Worm (Caenorhabditis elegans) whole organism, L1 larva: ENCODE data around the gene lys-3.

Experiments
- C04F5.9 ChIP-seq: sonication (generic microtip); optimal IDR thresholded peaks from 2 replicates; lab custom pipeline; 2016; ENCODE audit warnings: missing genetic modification characterization, missing compliant biosample characterization
- C16A3.4 ChIP-seq: fragments of 150-350 bp; optimal IDR thresholded peaks from 2 replicates; lab custom pipeline; 2014; ENCODE audit warnings: missing biosample characterization, missing genetic modification characterization
- aha-1 ChIP-seq: fragments of 150-350 bp; optimal IDR thresholded peaks from 2 replicates; lab custom pipeline; 2014; ENCODE audit warnings: missing biosample characterization, missing genetic modification characterization
- alr-1 ChIP-seq: fragments of 200-800 bp; sonication (Bioruptor generic); optimal IDR thresholded peaks from 2 replicates; lab custom pipeline; 2018; ENCODE audit warnings: borderline replicate concordance, mild to moderate bottlenecking, missing genetic modification characterization, missing compliant biosample characterization
- blmp-1 ChIP-seq: fragments of 150-350 bp; optimal IDR thresholded peaks from 2 replicates; lab custom pipeline; 2014; ENCODE audit warnings: missing biosample characterization, missing genetic modification characterization
- ceh-82 ChIP-seq, 3 experiments: fragments of 150-350 bp in 1 of 3; sonication (generic microtip) in 2 of 3; optimal IDR thresholded peaks; 2 replicates each; lab custom pipeline; 2014 to 2017; ENCODE audit warnings: missing biosample characterization in 3 of 3, missing genetic modification characterization in 3 of 3
- ceh-90 ChIP-seq: sonication (generic microtip); optimal IDR thresholded peaks from 2 replicates; lab custom pipeline; 2016; ENCODE audit warnings: missing genetic modification characterization, missing compliant biosample characterization
- dpl-1 ChIP-seq, 3 experiments: fragments of 150-350 bp in 2 of 3; sonication (generic microtip) in 1 of 3; optimal IDR thresholded peaks; 2 replicates each; lab custom pipeline; 2014 to 2017; ENCODE audit warnings: missing biosample characterization in 3 of 3, missing genetic modification characterization in 3 of 3, missing genetic modification reagents in 3 of 3
- efl-1 ChIP-seq, 4 experiments: fragments of 150-350 bp; optimal IDR thresholded peaks in 3 of 4; peaks in 1 of 4; 1 replicate in 1 of 4; 2 replicates in 3 of 4; lab custom pipeline; 2014; ENCODE audit warnings: missing biosample characterization in 2 of 4, missing genetic modification characterization in 2 of 4, missing genetic modification reagents in 2 of 4
- egl-13 ChIP-seq: sonication (generic microtip); optimal IDR thresholded peaks from 2 replicates; lab custom pipeline; 2016; ENCODE audit warnings: missing genotype, missing genetic modification reagents, missing genetic modification characterization, missing compliant biosample characterization
- fkh-10 ChIP-seq: sonication (generic microtip); optimal IDR thresholded peaks from 2 replicates; lab custom pipeline; 2017; ENCODE audit warnings: missing biosample characterization, missing genetic modification reagents, missing genetic modification characterization
- fkh-8 ChIP-seq: sonication (generic microtip); optimal IDR thresholded peaks from 2 replicates; lab custom pipeline; 2016; ENCODE audit warnings: mild to moderate bottlenecking, missing genetic modification characterization, missing compliant biosample characterization
- fos-1 ChIP-seq: fragments of 150-350 bp; optimal IDR thresholded peaks from 2 replicates; lab custom pipeline; 2014; ENCODE audit warnings: missing biosample characterization, missing genetic modification characterization
- grh-1 ChIP-seq: fragments of 200-800 bp; sonication (Bioruptor generic); IDR thresholded peaks from 2 replicates; pipeline ENCODE4 v1.3.6; 2022; ENCODE audit warnings: missing genetic modification reagents, missing genetic modification characterization, missing compliant biosample characterization
- hlh-17 ChIP-seq: fragments of 200-800 bp; sonication (Bioruptor generic); optimal IDR thresholded peaks from 2 replicates; lab custom pipeline; 2018; ENCODE audit warnings: missing genetic modification characterization, mild to moderate bottlenecking, missing compliant biosample characterization, moderate library complexity, borderline replicate concordance
- hlh-4 ChIP-seq: sonication (generic microtip); optimal IDR thresholded peaks from 2 replicates; lab custom pipeline; 2016; ENCODE audit warnings: mild to moderate bottlenecking, missing genetic modification characterization, missing compliant biosample characterization
- irx-1 ChIP-seq: sonication (generic microtip); optimal IDR thresholded peaks from 2 replicates; lab custom pipeline; 2016; ENCODE audit warnings: missing genetic modification characterization, missing compliant biosample characterization
- jun-1 ChIP-seq: fragments of 150-350 bp; optimal IDR thresholded peaks from 2 replicates; lab custom pipeline; 2014; ENCODE audit warnings: missing biosample characterization, missing genetic modification reagents, missing genetic modification characterization
- lin-13 ChIP-seq: fragments of 150-350 bp; optimal IDR thresholded peaks from 2 replicates; lab custom pipeline; 2014; ENCODE audit warnings: missing biosample characterization, missing genetic modification reagents, missing genetic modification characterization
- lin-14 ChIP-seq: fragments of 200-800 bp; sonication (Bioruptor generic); optimal IDR thresholded peaks from 2 replicates; lab custom pipeline; 2018; ENCODE audit warnings: mild to moderate bottlenecking, missing genetic modification characterization, moderate library complexity, missing compliant biosample characterization
- lin-35 ChIP-seq, 2 experiments: fragments of 150-350 bp; optimal IDR thresholded peaks; 2 replicates each; lab custom pipeline; 2014; ENCODE audit warnings: missing biosample characterization in 2 of 2, missing genetic modification characterization in 2 of 2, missing genetic modification reagents in 2 of 2
- lsy-2 ChIP-seq, 2 experiments: fragments of 150-350 bp; optimal IDR thresholded peaks; 2 replicates each; lab custom pipeline; 2014; ENCODE audit warnings: missing biosample characterization in 2 of 2, missing genetic modification characterization in 2 of 2
- mab-9 ChIP-seq: fragments of 200-800 bp; sonication (Bioruptor generic); IDR thresholded peaks from 2 replicates; pipeline ENCODE4 v1.3.6; 2022; ENCODE audit warnings: missing genetic modification reagents, missing genetic modification characterization, missing compliant biosample characterization
- mep-1 ChIP-seq: fragments of 150-350 bp; optimal IDR thresholded peaks from 2 replicates; lab custom pipeline; 2014; ENCODE audit warnings: missing biosample characterization, missing genetic modification characterization
- nhr-11 ChIP-seq: fragments of 150-350 bp; optimal IDR thresholded peaks from 2 replicates; lab custom pipeline; 2014; ENCODE audit warnings: missing biosample characterization, missing genetic modification characterization
- nhr-20 ChIP-seq: sonication (generic microtip); optimal IDR thresholded peaks from 2 replicates; lab custom pipeline; 2016; ENCODE audit warnings: mild to moderate bottlenecking, missing genetic modification characterization, missing compliant biosample characterization
- nhr-47 ChIP-seq: sonication (generic microtip); optimal IDR thresholded peaks from 2 replicates; lab custom pipeline; 2016; ENCODE audit warnings: mild to moderate bottlenecking, missing genetic modification characterization, moderate library complexity, missing compliant biosample characterization
- nhr-71 ChIP-seq: sonication (generic microtip); optimal IDR thresholded peaks from 2 replicates; lab custom pipeline; 2016; ENCODE audit warnings: mild to moderate bottlenecking, missing genetic modification characterization, moderate library complexity, missing compliant biosample characterization
- nhr-85 ChIP-seq: sonication (generic microtip); peaks from one replicate; lab custom pipeline; 2016; ENCODE audit warnings: missing genetic modification characterization, inconsistent platforms, missing compliant biosample characterization
- pax-3 ChIP-seq: fragments of 200-800 bp; sonication (Bioruptor generic); optimal IDR thresholded peaks from 2 replicates; lab custom pipeline; 2018; ENCODE audit warnings: mild to moderate bottlenecking, missing genetic modification characterization, moderate library complexity, missing compliant biosample characterization
- skn-1 ChIP-seq: fragments of 150-350 bp; optimal IDR thresholded peaks from 2 replicates; lab custom pipeline; 2014; ENCODE audit warnings: missing biosample characterization, missing genetic modification characterization
- snu-23 ChIP-seq: sonication (generic microtip); optimal IDR thresholded peaks from 2 replicates; lab custom pipeline; 2016; ENCODE audit warnings: missing genetic modification characterization, missing compliant biosample characterization
- sptf-1 ChIP-seq: fragments of 150-350 bp; optimal IDR thresholded peaks from 2 replicates; lab custom pipeline; 2014; ENCODE audit warnings: missing biosample characterization, missing genetic modification characterization
- swsn-7 ChIP-seq: sonication (generic microtip); optimal IDR thresholded peaks from 2 replicates; lab custom pipeline; 2016; ENCODE audit warnings: missing genetic modification characterization, missing compliant biosample characterization
- tbx-2 ChIP-seq: sonication (generic microtip); optimal IDR thresholded peaks from 2 replicates; lab custom pipeline; 2016; ENCODE audit warnings: missing genetic modification characterization, missing compliant biosample characterization
- unc-130 ChIP-seq: fragments of 150-350 bp; optimal IDR thresholded peaks from 2 replicates; lab custom pipeline; 2017; ENCODE audit warnings: missing biosample characterization, missing genetic modification characterization, inconsistent platforms
- unc-62 ChIP-seq: fragments of 150-350 bp; optimal IDR thresholded peaks from 2 replicates; lab custom pipeline; 2014; ENCODE audit warnings: missing biosample characterization, missing genetic modification reagents, missing genetic modification characterization
- unc-86 ChIP-seq: sonication (generic microtip); optimal IDR thresholded peaks from 2 replicates; lab custom pipeline; 2016; ENCODE audit warnings: missing genetic modification characterization, missing compliant biosample characterization
- xbp-1 ChIP-seq: sonication (generic microtip); optimal IDR thresholded peaks from 2 replicates; lab custom pipeline; 2016; ENCODE audit warnings: missing genetic modification characterization, missing compliant biosample characterization
- zag-1 ChIP-seq: fragments of 150-350 bp; optimal IDR thresholded peaks from 2 replicates; lab custom pipeline; 2014; ENCODE audit warnings: missing biosample characterization, missing genetic modification characterization
- ztf-11 ChIP-seq, 2 experiments: sonication (generic microtip); optimal IDR thresholded peaks; 2 replicates each; lab custom pipeline; 2016 to 2017; ENCODE audit warnings: missing genetic modification characterization in 2 of 2, missing biosample characterization in 1 of 2, missing compliant biosample characterization in 1 of 2
- ztf-4 ChIP-seq: fragments of 150-350 bp; optimal IDR thresholded peaks from 2 replicates; lab custom pipeline; 2014; ENCODE audit warnings: missing biosample characterization, missing genetic modification characterization

The lys-3 gene

ce11 chrV:10275619-10276018 is 7.7 kb downstream of the lys-3 start, which contains the start of gene Y22F5A.11:
Y22F5A.11 (minus strand) TSS chrV:10275646.
- TF ChIP-seq fkh-10 (peak; percentile 4), nhr-85 (tag; lab: Kevin White, UChicago) (no peak), unc-130 (tag; lab: Kevin White, UChicago) (no peak), C04F5.9 (no peak), fos-1 (tag; lab: Kevin White, UChicago) (no peak), aha-1 (tag; lab: Kevin White, UChicago) (no peak), hlh-17 (GFP tag; lab: Kevin White, UChicago) (no peak), nhr-11 (no peak), fkh-8 (tag; lab: Kevin White, UChicago) (no peak), C16A3.4 (tag; lab: Kevin White, UChicago) (no peak), lin-14 (GFP tag; lab: Kevin White, UChicago) (peak; percentile 55), nhr-20 (tag; lab: Kevin White, UChicago) (no peak), lsy-2 (tag; optimal IDR thresholded peaks at IDR 0.05; lab: Kevin White, UChicago) (no peak), ztf-11 (tag; optimal IDR thresholded peaks at IDR 0.05; lab: Kevin White, UChicago) (no peak)

- TF ChIP-seq xbp-1 (tag; lab: Kevin White, UChicago) (peak; percentile 8), ztf-11 (tag; optimal IDR thresholded peaks at IDR 0.05; lab: Kevin White, UChicago) (no peak), pax-3 (tag; lab: Kevin White, UChicago) (peak; percentile 21), sptf-1 (tag; lab: Kevin White, UChicago) (no peak), lin-13 (no peak), unc-62 (GFP tag; lab: Kevin White, UChicago) (no peak), efl-1 (optimal IDR thresholded peaks at IDR 0.05; lab: Kevin White, UChicago) (peak; percentile 35 to 41), efl-1 (GFP tag; optimal IDR thresholded peaks at IDR 0.05 in 1 of 2; lab: Kevin White, UChicago) (no peak), zag-1 (tag; lab: Kevin White, UChicago) (peak; percentile 53), irx-1 (tag; lab: Kevin White, UChicago) (peak; percentile 32), swsn-7 (tag; lab: Kevin White, UChicago) (peak; percentile 60), dpl-1 (GFP tag; optimal IDR thresholded peaks at IDR 0.05; lab: Kevin White, UChicago) (peak in 1 of 3 experiments; percentile 0), snu-23 (GFP tag; lab: Kevin White, UChicago) (peak; percentile 29), egl-13 (tag; lab: Kevin White, UChicago) (peak; percentile 45), blmp-1 (tag; lab: Kevin White, UChicago) (no peak), lsy-2 (tag; optimal IDR thresholded peaks at IDR 0.05; lab: Kevin White, UChicago) (peak; percentile 6 to 57), lin-35 (GFP tag; optimal IDR thresholded peaks at IDR 0.05; lab: Kevin White, UChicago) (peak in 1 of 2 experiments; percentile 42), unc-86 (tag; lab: Kevin White, UChicago) (peak; percentile 46), mab-9 (GFP tag; lab: Robert Waterston, UW) (0 out of 2 replicates have a peak, but pooled peaks have one; percentile 44), tbx-2 (tag; lab: Kevin White, UChicago) (peak; percentile 59), ceh-82 (tag; optimal IDR thresholded peaks at IDR 0.05; lab: Kevin White, UChicago) (peak; percentile 29 to 73 (median 46)), ztf-4 (tag; lab: Kevin White, UChicago) (peak; percentile 1), ceh-90 (tag; lab: Kevin White, UChicago) (no peak), fkh-10 (peak; percentile 80), grh-1 (GFP tag; lab: Robert Waterston, UW) (no peak), nhr-71 (peak; percentile 56), alr-1 (no peak), mep-1 (tag; lab: Kevin White, UChicago) (peak; percentile 15), lin-14 (GFP tag; lab: Kevin White, UChicago) (peak; percentile 86), nhr-47 (tag; lab: Kevin White, UChicago) (peak; percentile 56), hlh-4 (tag; lab: Kevin White, UChicago) (no peak), jun-1 (tag; lab: Kevin White, UChicago) (peak; percentile 33), unc-130 (tag; lab: Kevin White, UChicago) (no peak), skn-1 (tag; lab: Kevin White, UChicago) (peak; percentile 44), fkh-8 (tag; lab: Kevin White, UChicago) (peak; percentile 79)
Measured at ce11 chrV:10273837-10274236, 9.5 kb downstream of the lys-3 start.
